Fruit fly (Drosophila melanogaster) whole organism, wandering third instar larva: Measurements from ENCODE around the gene CG13126.

Experiments
- Abd-B ChIP-seq: fragments of >200 bp; optimal IDR thresholded peaks from 2 replicates; lab custom pipeline; 2017; ENCODE audit warnings: missing biosample characterization, missing genetic modification characterization
- CG32264 ChIP-seq: fragments of 200-800 bp; sonication (Bioruptor generic); optimal IDR thresholded peaks from 2 replicates; lab custom pipeline; 2016; ENCODE audit warnings: missing biosample characterization, missing genetic modification characterization
- CG9705 ChIP-seq: fragments of 200-800 bp; sonication (Bioruptor generic); optimal IDR thresholded peaks from 2 replicates; lab custom pipeline; 2018; ENCODE audit warnings: missing biosample characterization, mild to moderate bottlenecking, missing genetic modification characterization
- CrebA ChIP-seq: fragments of 200-800 bp; sonication (Bioruptor generic); optimal IDR thresholded peaks from 2 replicates; lab custom pipeline; 2016; ENCODE audit warnings: missing biosample characterization, mild to moderate bottlenecking, missing genetic modification characterization, borderline replicate concordance
- Dfd ChIP-seq: fragments of >200 bp; optimal IDR thresholded peaks from 2 replicates; lab custom pipeline; 2017; ENCODE audit warnings: missing biosample characterization, missing genetic modification characterization
- Dif ChIP-seq: fragments of 200-275, 200-300 bp; sonication (Bioruptor generic); optimal IDR thresholded peaks from 2 replicates; lab custom pipeline; 2018; ENCODE audit warnings: missing biosample characterization, missing genetic modification characterization; ENCODE audit not compliant: partially characterized antibody
- GATAd ChIP-seq: sonication (Bioruptor generic); optimal IDR thresholded peaks from 2 replicates; lab custom pipeline; 2016; ENCODE audit warnings: missing biosample characterization, missing genetic modification characterization
- HLH106 ChIP-seq: fragments of 200-800 bp; optimal IDR thresholded peaks from 3 replicates; lab custom pipeline; 2019; ENCODE audit warnings: missing biosample characterization, mild to moderate bottlenecking, missing genetic modification characterization, moderate library complexity
- Hnf4 ChIP-seq: fragments of 200-800 bp; sonication (Bioruptor generic); optimal IDR thresholded peaks from 2 replicates; lab custom pipeline; 2016; ENCODE audit warnings: missing biosample characterization, mild to moderate bottlenecking, missing genetic modification characterization
- Hr83 ChIP-seq: fragments of 200-300 bp; sonication (Bioruptor generic); optimal IDR thresholded peaks from 2 replicates; lab custom pipeline; 2016; ENCODE audit warnings: missing biosample characterization, mild to moderate bottlenecking, missing genetic modification characterization, moderate library complexity; ENCODE audit not compliant: poor library complexity, severe bottlenecking
- Jra ChIP-seq: sonication (Bioruptor generic); optimal IDR thresholded peaks from 2 replicates; lab custom pipeline; 2016; ENCODE audit warnings: missing biosample characterization, missing genetic modification characterization
- Mio ChIP-seq: sonication (Bioruptor generic); optimal IDR thresholded peaks from 2 replicates; lab custom pipeline; 2016; ENCODE audit warnings: missing biosample characterization, missing genetic modification characterization
- OdsH ChIP-seq: fragments of 200-800 bp; sonication (Bioruptor generic); optimal IDR thresholded peaks from 2 replicates; lab custom pipeline; 2016; ENCODE audit warnings: missing biosample characterization, mild to moderate bottlenecking, missing genetic modification characterization
- Rel ChIP-seq, 2 experiments: fragments of 200-800 bp; sonication (Bioruptor generic) in 1 of 2; optimal IDR thresholded peaks; 2 replicates in 1 of 2; 3 replicates in 1 of 2; lab custom pipeline; 2016 to 2019; ENCODE audit warnings: mild to moderate bottlenecking in 2 of 2, missing biosample characterization in 2 of 2, missing genetic modification characterization in 2 of 2, moderate library complexity in 1 of 2
- Sp1 ChIP-seq: fragments of 200-800 bp; sonication (Bioruptor generic); optimal IDR thresholded peaks from 3 replicates; lab custom pipeline; 2019; ENCODE audit warnings: missing biosample characterization, mild to moderate bottlenecking, missing genetic modification characterization, moderate library complexity
- Vsx2 ChIP-seq: fragments of 200-300, 225-300 bp; sonication (Bioruptor generic); optimal IDR thresholded peaks from 2 replicates; lab custom pipeline; 2018; ENCODE audit warnings: missing biosample characterization, missing genetic modification characterization; ENCODE audit not compliant: partially characterized antibody
- br ChIP-seq: fragments of 200-800 bp; sonication (Bioruptor generic); optimal IDR thresholded peaks from 2 replicates; lab custom pipeline; 2016; ENCODE audit warnings: missing biosample characterization, missing genetic modification characterization
- brk ChIP-seq: fragments of 200-800 bp; sonication (Bioruptor generic); optimal IDR thresholded peaks from 2 replicates; lab custom pipeline; 2016; ENCODE audit warnings: missing biosample characterization, mild to moderate bottlenecking, missing genetic modification characterization
- dl ChIP-seq, 2 experiments: fragments of 175-275, 200-275 bp in 1 of 2; fragments of 200-275 bp in 1 of 2; sonication (Bioruptor generic); optimal IDR thresholded peaks; lab custom pipeline; 2018; ENCODE audit warnings: mild to moderate bottlenecking in 2 of 2, missing biosample characterization in 2 of 2, missing genetic modification characterization in 2 of 2, moderate library complexity in 2 of 2; ENCODE audit not compliant: partially characterized antibody in 2 of 2, insufficient read depth in 1 of 2
- dmrt93B ChIP-seq: fragments of 200-800 bp; sonication (Bioruptor generic); optimal IDR thresholded peaks from 2 replicates; lab custom pipeline; 2018; ENCODE audit warnings: missing biosample characterization, mild to moderate bottlenecking, missing genetic modification characterization
- dsf ChIP-seq: sonication (Bioruptor generic); optimal IDR thresholded peaks from 2 replicates; lab custom pipeline; 2016; ENCODE audit warnings: missing biosample characterization, missing genetic modification characterization, borderline replicate concordance
- ey ChIP-seq: fragments of 200-800 bp; sonication (Bioruptor generic); optimal IDR thresholded peaks from 2 replicates; lab custom pipeline; 2016; ENCODE audit warnings: missing biosample characterization, missing genetic modification characterization
- foxo ChIP-seq, 2 experiments: fragments of 200-800 bp; sonication (Bioruptor generic); optimal IDR thresholded peaks; 2 replicates in 1 of 2; 3 replicates in 1 of 2; lab custom pipeline; 2016 to 2017; ENCODE audit warnings: missing biosample characterization in 2 of 2, missing genetic modification characterization in 2 of 2
- fru ChIP-seq: fragments of 200-800 bp; sonication (Bioruptor generic); optimal IDR thresholded peaks from 3 replicates; lab custom pipeline; 2016; ENCODE audit warnings: missing biosample characterization, mild to moderate bottlenecking, missing genetic modification characterization
- h ChIP-seq: fragments of 200-800 bp; sonication (Bioruptor generic); optimal IDR thresholded peaks from 3 replicates; lab custom pipeline; 2016; ENCODE audit warnings: missing biosample characterization, mild to moderate bottlenecking, missing genetic modification characterization
- lola ChIP-seq: fragments of >200 bp; optimal IDR thresholded peaks from 2 replicates; lab custom pipeline; 2017; ENCODE audit warnings: missing biosample characterization, missing genetic modification characterization
- pan ChIP-seq: fragments of >200 bp; optimal IDR thresholded peaks from 2 replicates; lab custom pipeline; 2017
- psq ChIP-seq: fragments of 200-800 bp; sonication (Bioruptor generic); optimal IDR thresholded peaks from 3 replicates; lab custom pipeline; 2017; ENCODE audit warnings: missing biosample characterization, mild to moderate bottlenecking, missing genetic modification characterization, moderate library complexity
- rgr ChIP-seq: fragments of 200-800 bp; sonication (Bioruptor generic); optimal IDR thresholded peaks from 3 replicates; lab custom pipeline; 2016; ENCODE audit warnings: missing biosample characterization, mild to moderate bottlenecking, missing genetic modification characterization
- sage ChIP-seq: fragments of 200-800 bp; sonication (Bioruptor generic); optimal IDR thresholded peaks from 2 replicates; lab custom pipeline; 2016; ENCODE audit warnings: missing biosample characterization, mild to moderate bottlenecking, missing genetic modification characterization
- woc ChIP-seq: sonication (Bioruptor generic); optimal IDR thresholded peaks from 2 replicates; lab custom pipeline; 2016; ENCODE audit warnings: missing biosample characterization, mild to moderate bottlenecking, missing genetic modification characterization

Gene CG13126

dm6 chr2L:9988201-9988990, 34.4 kb upstream of the CG13126 start:
- TF ChIP-seq fru (no peak), Dif (peak; percentile 37), CG32264 (GFP tag; lab: Kevin White, UChicago) (no peak), Vsx2 (GFP tag; lab: Kevin White, UChicago) (peak; percentile 42), woc (peak; percentile 15), Rel (GFP tag; optimal IDR thresholded peaks at IDR 0.05; lab: Kevin White, UChicago) (no peak), Rel (tag; optimal IDR thresholded peaks at IDR 0.05; lab: Kevin White, UChicago) (peak; percentile 43), Sp1 (GFP tag; lab: Kevin White, UChicago) (no peak), CrebA (GFP tag; lab: Kevin White, UChicago) (peak; percentile 48)

DNA sequence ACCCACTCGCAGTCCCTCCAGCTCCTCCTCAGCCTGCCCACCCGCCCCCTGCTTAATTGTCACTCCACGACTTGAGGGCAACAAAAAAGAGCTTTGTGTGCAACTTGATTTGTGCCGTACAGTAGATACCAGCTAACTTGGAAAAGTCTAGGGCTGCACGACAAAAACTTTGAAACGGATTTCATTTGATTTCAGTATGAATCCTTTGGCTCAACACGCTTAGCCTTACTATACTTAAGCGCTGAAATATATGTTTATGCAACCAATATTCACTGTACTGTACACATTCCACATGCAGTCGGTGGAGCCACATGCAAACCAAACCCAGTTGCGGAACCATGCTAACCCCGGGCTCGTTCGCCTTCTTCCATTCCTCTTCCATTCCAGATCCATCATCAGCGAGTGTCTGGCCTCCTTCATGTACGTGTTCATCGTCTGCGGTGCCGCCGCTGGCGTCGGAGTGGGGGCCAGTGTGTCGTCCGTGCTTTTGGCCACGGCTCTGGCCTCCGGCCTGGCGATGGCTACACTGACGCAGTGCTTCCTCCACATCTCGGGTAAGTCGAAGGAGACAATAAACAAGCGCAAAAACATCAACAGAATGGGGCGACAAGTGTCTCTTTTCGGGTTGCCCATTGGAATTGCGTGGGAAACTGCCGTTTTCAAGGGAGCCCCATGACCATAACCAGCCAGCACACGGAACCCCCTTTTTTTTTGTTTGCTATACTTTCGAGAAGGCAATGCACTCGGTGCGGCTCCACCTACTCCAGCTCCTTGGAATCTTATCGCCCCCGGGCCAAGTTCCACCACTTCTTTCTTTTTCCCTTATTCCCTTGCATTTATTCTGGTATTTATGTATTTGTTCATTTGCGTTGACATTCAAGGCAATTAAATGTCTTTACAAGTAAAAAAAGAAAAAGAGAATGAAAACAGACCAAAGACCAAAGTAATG, 32.7 kb upstream of the CG13126 start:
- TF ChIP-seq Dif = no peak
- no peak for TF ChIP-seq dl (GFP tag; optimal IDR thresholded peaks at IDR 0.05; lab: Kevin White, UChicago; ENCODE audit: insufficient read depth in 1 of 2, partially characterized antibody in 2 of 2)
- no peak for TF ChIP-seq Abd-B (GFP tag; lab: Kevin White, UChicago)
- TF ChIP-seq foxo (GFP tag; optimal IDR thresholded peaks at IDR 0.05; lab: Kevin White, UChicago) = peak; percentile 37 to 92
- TF ChIP-seq fru = peak; percentile 93
- peak; percentile 16 for TF ChIP-seq Rel (GFP tag; optimal IDR thresholded peaks at IDR 0.05; lab: Kevin White, UChicago)
- peak; percentile 70 for TF ChIP-seq Rel (tag; optimal IDR thresholded peaks at IDR 0.05; lab: Kevin White, UChicago)
- TF ChIP-seq brk (GFP tag; lab: Kevin White, UChicago) = peak; percentile 62
- TF ChIP-seq psq (GFP tag; lab: Kevin White, UChicago) = peak; percentile 85
- peak; percentile 89 for TF ChIP-seq OdsH
- peak; percentile 89 for TF ChIP-seq Sp1 (GFP tag; lab: Kevin White, UChicago)
- peak; percentile 92 for TF ChIP-seq br (GFP tag; lab: Kevin White, UChicago)
- peak; percentile 87 for TF ChIP-seq rgr (GFP tag; lab: Kevin White, UChicago)
- no peak for TF ChIP-seq Dfd (GFP tag; lab: Kevin White, UChicago)
- peak; percentile 93 for TF ChIP-seq HLH106 (tag; lab: Kevin White, UChicago)
- peak; percentile 90 for TF ChIP-seq Hnf4 (GFP tag; lab: Kevin White, UChicago)
- peak; percentile 78 for TF ChIP-seq sage (GFP tag; lab: Kevin White, UChicago)
- peak; percentile 85 for TF ChIP-seq dmrt93B (GFP tag; lab: Kevin White, UChicago)
- TF ChIP-seq woc = peak; percentile 90
- no peak for TF ChIP-seq pan
- peak; percentile 93 for TF ChIP-seq h (GFP tag; lab: Kevin White, UChicago)
- no peak for TF ChIP-seq CrebA (GFP tag; lab: Kevin White, UChicago)
- peak; percentile 91 for TF ChIP-seq ey (GFP tag; lab: Kevin White, UChicago)
- TF ChIP-seq lola (GFP tag; lab: Kevin White, UChicago) = no peak
- peak; percentile 90 for TF ChIP-seq CG9705 (GFP tag; lab: Kevin White, UChicago)
- TF ChIP-seq Jra (GFP tag; lab: Kevin White, UChicago) = peak; percentile 69
- TF ChIP-seq GATAd (GFP tag; lab: Kevin White, UChicago) = peak; percentile 45
- peak; percentile 81 for TF ChIP-seq CG32264 (GFP tag; lab: Kevin White, UChicago)
- TF ChIP-seq Hr83 (GFP tag; lab: Kevin White, UChicago) = peak; percentile 62
- peak; percentile 54 for TF ChIP-seq Mio (GFP tag; lab: Kevin White, UChicago)
- TF ChIP-seq dsf (GFP tag; lab: Kevin White, UChicago) = peak; percentile 57
- TF ChIP-seq, all 38 proteins: peak for 23
